Worm (Caenorhabditis elegans) whole organism, late embryonic: Measurements from ENCODE around the gene D1025.1.

Experiments
- ama-1 ChIP-seq: fragments of 150-350 bp; optimal IDR thresholded peaks from 2 replicates; lab custom pipeline; 2014
- ceh-45 ChIP-seq: fragments of 200-800 bp; sonication (Bioruptor generic); IDR thresholded peaks from 2 replicates; pipeline ENCODE4 v1.3.6; 2022; ENCODE audit warnings: missing genetic modification reagents, missing genetic modification characterization, missing compliant biosample characterization
- fkh-6 ChIP-seq: sonication (generic microtip); optimal IDR thresholded peaks from 2 replicates; lab custom pipeline; 2016; ENCODE audit warnings: missing genetic modification characterization, missing compliant biosample characterization
- hlh-13 ChIP-seq: fragments of 200-800 bp; sonication (Bioruptor generic); optimal IDR thresholded peaks from 2 replicates; lab custom pipeline; 2018; ENCODE audit warnings: mild to moderate bottlenecking, missing genetic modification characterization, missing compliant biosample characterization
- mec-3 ChIP-seq: sonication (generic microtip); optimal IDR thresholded peaks from 2 replicates; lab custom pipeline; 2016; ENCODE audit warnings: borderline replicate concordance, missing genetic modification characterization, missing compliant biosample characterization
- nfya-1 ChIP-seq: sonication (generic microtip); optimal IDR thresholded peaks from 2 replicates; lab custom pipeline; 2017; ENCODE audit warnings: missing genetic modification characterization, mild to moderate bottlenecking, missing compliant biosample characterization, antibody characterized with exemption, moderate library complexity
- nhr-11 ChIP-seq: fragments of 150-350 bp; optimal IDR thresholded peaks from 2 replicates; lab custom pipeline; 2014; ENCODE audit warnings: missing biosample characterization, missing genetic modification characterization
- zip-5 ChIP-seq: sonication (generic microtip); optimal IDR thresholded peaks from 2 replicates; lab custom pipeline; 2016; ENCODE audit warnings: missing genetic modification characterization, missing compliant biosample characterization

- TF ChIP-seq fkh-6 (no peak), ceh-45 (GFP tag; lab: Robert Waterston, UW) (no peak), nhr-11 (tag; lab: Kevin White, UChicago) (no peak), zip-5 (no peak), nfya-1 (tag; lab: Kevin White, UChicago) (no peak), hlh-13 (GFP tag; lab: Kevin White, UChicago) (no peak), ama-1 (no peak), mec-3 (tag; lab: Kevin White, UChicago) (no peak)
These were observed 41.7 kb upstream of the D1025.1 start, which contains the start of gene M163.11 for ce11 chrX:14478743-14479428.
